Fruit fly (Drosophila melanogaster): ENCODE measurements around the gene ome.
A peak's percentile ranks its signal among the peaks of the same experiment; 100 is the strongest.

The ome gene

dm6 chr3L:14755951-14756723 is 83.5 kb downstream of the ome start:
- TF ChIP-seq CG32264 (GFP tag; optimal IDR thresholded peaks at IDR 0.05) = peak; percentile 16
- TF ChIP-seq foxo (GFP tag; optimal IDR thresholded peaks at IDR 0.05) = peak; percentile 29 to 88
- no peak for TF ChIP-seq usp (GFP tag; optimal IDR thresholded peaks at IDR 0.05)
- peak; percentile 89 for TF ChIP-seq h (GFP tag; optimal IDR thresholded peaks at IDR 0.05)
- TF ChIP-seq Abd-B (GFP tag; optimal IDR thresholded peaks at IDR 0.05) = no peak
- TF ChIP-seq rgr (GFP tag; optimal IDR thresholded peaks at IDR 0.05) = peak; percentile 81
- TF ChIP-seq lola (GFP tag; optimal IDR thresholded peaks at IDR 0.05) = peak; percentile 26
- peak; percentile 68 for TF ChIP-seq tai (GFP tag; optimal IDR thresholded peaks at IDR 0.05)
- TF ChIP-seq woc (GFP tag; optimal IDR thresholded peaks at IDR 0.05) = peak; percentile 80
- TF ChIP-seq N (GFP tag; optimal IDR thresholded peaks at IDR 0.05) = no peak
- peak; percentile 84 for TF ChIP-seq fru (GFP tag; optimal IDR thresholded peaks at IDR 0.05)
- no peak for TF ChIP-seq Myc (optimal IDR thresholded peaks at IDR 0.05)
- TF ChIP-seq Mio (GFP tag; optimal IDR thresholded peaks at IDR 0.05) = peak; percentile 21
- TF ChIP-seq Jra (GFP tag; optimal IDR thresholded peaks at IDR 0.05) = no peak
- TF ChIP-seq Hr78 (GFP tag; optimal IDR thresholded peaks at IDR 0.05) = no peak
- peak; percentile 76 for TF ChIP-seq CG9705 (GFP tag; optimal IDR thresholded peaks at IDR 0.05)
- peak; percentile 78 for TF ChIP-seq Hr83 (GFP tag; optimal IDR thresholded peaks at IDR 0.05; ENCODE audit: poor library complexity, severe bottlenecking)
- TF ChIP-seq Sp1 (GFP tag; optimal IDR thresholded peaks at IDR 0.05) = peak; percentile 85
- TF ChIP-seq sage (GFP tag; optimal IDR thresholded peaks at IDR 0.05) = no peak
- peak; percentile 68 for TF ChIP-seq Hnf4 (GFP tag; optimal IDR thresholded peaks at IDR 0.05)
- peak; percentile 75 for TF ChIP-seq psq (GFP tag; optimal IDR thresholded peaks at IDR 0.05)
- peak; percentile 63 for TF ChIP-seq Rel (GFP tag; optimal IDR thresholded peaks at IDR 0.05)
- TF ChIP-seq Rel (tag; optimal IDR thresholded peaks at IDR 0.05) = peak; percentile 39
- TF ChIP-seq brk (GFP tag; optimal IDR thresholded peaks at IDR 0.05) = peak; percentile 53
- peak; percentile 75 for TF ChIP-seq sv (GFP tag; optimal IDR thresholded peaks at IDR 0.05)
- TF ChIP-seq Dfd (GFP tag; optimal IDR thresholded peaks at IDR 0.05) = peak; percentile 44
- peak; percentile 99 for TF ChIP-seq Dif (GFP tag; optimal IDR thresholded peaks at IDR 0.05; ENCODE audit: partially characterized antibody)
- peak; percentile 97 to 98 for TF ChIP-seq dl (GFP tag; optimal IDR thresholded peaks at IDR 0.05; ENCODE audit: insufficient read depth in 1 of 2, partially characterized antibody in 2 of 2)
- peak; percentile 50 for TF ChIP-seq dsf (GFP tag; optimal IDR thresholded peaks at IDR 0.05; ENCODE audit: borderline replicate concordance)
- peak; percentile 84 for TF ChIP-seq dmrt93B (GFP tag; optimal IDR thresholded peaks at IDR 0.05)
- peak; percentile 97 for TF ChIP-seq Vsx2 (GFP tag; optimal IDR thresholded peaks at IDR 0.05; ENCODE audit: partially characterized antibody)
- no peak for TF ChIP-seq pan (optimal IDR thresholded peaks at IDR 0.05)
- TF ChIP-seq br (GFP tag; optimal IDR thresholded peaks at IDR 0.05) = peak; percentile 74
- TF ChIP-seq jim (GFP tag; optimal IDR thresholded peaks at IDR 0.05) = no peak
- TF ChIP-seq GATAd (GFP tag; optimal IDR thresholded peaks at IDR 0.05) = peak; percentile 12
- peak; percentile 84 for TF ChIP-seq OdsH (GFP tag; optimal IDR thresholded peaks at IDR 0.05)
- peak; percentile 88 for TF ChIP-seq HLH106 (tag; optimal IDR thresholded peaks at IDR 0.05)
- TF ChIP-seq ey (GFP tag; optimal IDR thresholded peaks at IDR 0.05) = peak; percentile 88
- peak; percentile 88 for TF ChIP-seq CrebA (GFP tag; optimal IDR thresholded peaks at IDR 0.05; ENCODE audit: borderline replicate concordance)

dm6 chr3L:14756724-14757463 is 84.3 kb downstream of the ome start:
- peak; percentile 17 for TF ChIP-seq pan (optimal IDR thresholded peaks at IDR 0.05)
- peak; percentile 92 for TF ChIP-seq Vsx2 (GFP tag; optimal IDR thresholded peaks at IDR 0.05; ENCODE audit: partially characterized antibody)
- TF ChIP-seq psq (GFP tag; optimal IDR thresholded peaks at IDR 0.05) = peak; percentile 78
- TF ChIP-seq dl (GFP tag; optimal IDR thresholded peaks at IDR 0.05; ENCODE audit: insufficient read depth in 1 of 2, partially characterized antibody in 2 of 2) = peak; percentile 82 to 95
- TF ChIP-seq usp (GFP tag; optimal IDR thresholded peaks at IDR 0.05) = no peak
- peak; percentile 65 for TF ChIP-seq jim (GFP tag; optimal IDR thresholded peaks at IDR 0.05)
- peak; percentile 68 for TF ChIP-seq tai (GFP tag; optimal IDR thresholded peaks at IDR 0.05)
- peak; percentile 93 for TF ChIP-seq h (GFP tag; optimal IDR thresholded peaks at IDR 0.05)
- TF ChIP-seq foxo (GFP tag; optimal IDR thresholded peaks at IDR 0.05) = peak in 1 of 2 experiments; percentile 94
- TF ChIP-seq sv (GFP tag; optimal IDR thresholded peaks at IDR 0.05) = peak; percentile 85
- TF ChIP-seq CrebA (GFP tag; optimal IDR thresholded peaks at IDR 0.05; ENCODE audit: borderline replicate concordance) = no peak
- no peak for TF ChIP-seq Abd-B (GFP tag; optimal IDR thresholded peaks at IDR 0.05)
- peak; percentile 90 for TF ChIP-seq fru (GFP tag; optimal IDR thresholded peaks at IDR 0.05)
- no peak for TF ChIP-seq Rel (GFP tag; optimal IDR thresholded peaks at IDR 0.05)
- peak; percentile 36 for TF ChIP-seq Rel (tag; optimal IDR thresholded peaks at IDR 0.05)
- peak; percentile 56 for TF ChIP-seq Mio (GFP tag; optimal IDR thresholded peaks at IDR 0.05)
- peak; percentile 97 for TF ChIP-seq Dif (GFP tag; optimal IDR thresholded peaks at IDR 0.05; ENCODE audit: partially characterized antibody)
- TF ChIP-seq brk (GFP tag; optimal IDR thresholded peaks at IDR 0.05) = no peak
- no peak for TF ChIP-seq Myc (optimal IDR thresholded peaks at IDR 0.05)
- peak; percentile 69 for TF ChIP-seq CG32264 (GFP tag; optimal IDR thresholded peaks at IDR 0.05)
- TF ChIP-seq OdsH (GFP tag; optimal IDR thresholded peaks at IDR 0.05) = peak; percentile 86
- TF ChIP-seq woc (GFP tag; optimal IDR thresholded peaks at IDR 0.05) = peak; percentile 7
- TF ChIP-seq HLH106 (tag; optimal IDR thresholded peaks at IDR 0.05) = peak; percentile 87
- peak; percentile 89 for TF ChIP-seq Hnf4 (GFP tag; optimal IDR thresholded peaks at IDR 0.05)
- peak; percentile 84 for TF ChIP-seq sage (GFP tag; optimal IDR thresholded peaks at IDR 0.05)
- no peak for TF ChIP-seq Hr78 (GFP tag; optimal IDR thresholded peaks at IDR 0.05)
- peak; percentile 77 for TF ChIP-seq dmrt93B (GFP tag; optimal IDR thresholded peaks at IDR 0.05)
- peak; percentile 93 for TF ChIP-seq rgr (GFP tag; optimal IDR thresholded peaks at IDR 0.05)
- TF ChIP-seq Sp1 (GFP tag; optimal IDR thresholded peaks at IDR 0.05) = peak; percentile 85
- no peak for TF ChIP-seq GATAd (GFP tag; optimal IDR thresholded peaks at IDR 0.05)
- no peak for TF ChIP-seq lola (GFP tag; optimal IDR thresholded peaks at IDR 0.05)
- TF ChIP-seq Hr83 (GFP tag; optimal IDR thresholded peaks at IDR 0.05; ENCODE audit: poor library complexity, severe bottlenecking) = peak; percentile 63
- TF ChIP-seq Jra (GFP tag; optimal IDR thresholded peaks at IDR 0.05) = peak; percentile 1
- TF ChIP-seq br (GFP tag; optimal IDR thresholded peaks at IDR 0.05) = peak; percentile 84
- TF ChIP-seq ey (GFP tag; optimal IDR thresholded peaks at IDR 0.05) = peak; percentile 89
- TF ChIP-seq CG9705 (GFP tag; optimal IDR thresholded peaks at IDR 0.05) = peak; percentile 71

Data from whole organism, wandering third instar larva.